Worm (Caenorhabditis elegans) whole organism, L4 larva: ENCODE measurements around the gene C16A3.5.
A peak's percentile ranks its signal among the peaks of the same experiment; 100 is the strongest.

Experiments used
- T20F7.1 ChIP-seq: fragments of 200-800 bp; sonication (Bioruptor generic); optimal IDR thresholded peaks from 2 replicates; lab custom pipeline; 2018; ENCODE audit warnings: mild to moderate bottlenecking, missing genetic modification characterization, missing compliant biosample characterization
- T26A8.4 ChIP-seq: fragments of 200-800 bp; sonication (Bioruptor generic); IDR thresholded peaks from 2 replicates; pipeline ENCODE4 v1.3.6; 2022; ENCODE audit warnings: missing genetic modification characterization, missing compliant biosample characterization
- Y48G9A.11 ChIP-seq: fragments of 200-800 bp; sonication (Bioruptor generic); IDR thresholded peaks from 2 replicates; pipeline ENCODE4 v1.3.6; 2022; ENCODE audit warnings: missing genetic modification reagents, missing genetic modification characterization, missing compliant biosample characterization
- Y5F2A.4 ChIP-seq: fragments of 200-800 bp; sonication (Bioruptor generic); optimal IDR thresholded peaks from 2 replicates; lab custom pipeline; 2018; ENCODE audit warnings: mild to moderate bottlenecking, missing genetic modification characterization, missing compliant biosample characterization
- aha-1 ChIP-seq: fragments of 150-350 bp; peaks from one replicate; lab custom pipeline; 2014; ENCODE audit warnings: missing biosample characterization, missing genetic modification characterization
- ama-1 ChIP-seq: fragments of 150-350 bp; optimal IDR thresholded peaks from 2 replicates; lab custom pipeline; 2014; ENCODE audit warnings: inconsistent platforms, mixed read lengths
- arid-1 ChIP-seq: fragments of 200-800 bp; sonication (Bioruptor generic); conservative IDR thresholded peaks from 2 replicates; pipeline ENCODE4 v1.3.6; 2022; ENCODE audit warnings: missing genetic modification reagents, missing genetic modification characterization, missing compliant biosample characterization
- daf-16 ChIP-seq, 3 experiments: sonication (generic microtip); optimal IDR thresholded peaks; 2 replicates each; lab custom pipeline; 2016 to 2017; ENCODE audit warnings: missing genetic modification characterization in 3 of 3, missing genetic modification reagents in 3 of 3, mild to moderate bottlenecking in 2 of 3, missing compliant biosample characterization in 2 of 3, missing biosample characterization in 1 of 3, moderate library complexity in 1 of 3
- daf-19 ChIP-seq: fragments of 200-800 bp; sonication (Bioruptor generic); conservative IDR thresholded peaks from 2 replicates; pipeline ENCODE4 v1.3.6; 2022; ENCODE audit warnings: missing genetic modification characterization, missing compliant biosample characterization
- dmd-8 ChIP-seq: fragments of 200-800 bp; sonication (Bioruptor generic); IDR thresholded peaks from 2 replicates; pipeline ENCODE4 v1.3.6; 2022; ENCODE audit warnings: missing genetic modification characterization, missing compliant biosample characterization
- dmd-9 ChIP-seq: fragments of 200-800 bp; sonication (Bioruptor generic); IDR thresholded peaks from 2 replicates; pipeline ENCODE4 v1.3.6; 2022; ENCODE audit warnings: missing genetic modification reagents, missing genetic modification characterization, missing compliant biosample characterization
- dve-1 ChIP-seq: sonication (generic microtip); optimal IDR thresholded peaks from 2 replicates; lab custom pipeline; 2017; ENCODE audit warnings: antibody characterized with exemption, mild to moderate bottlenecking, missing genetic modification characterization, missing compliant biosample characterization; ENCODE audit not compliant: insufficient read depth
- egl-43 ChIP-seq: fragments of 200-800 bp; sonication (Bioruptor generic); IDR thresholded peaks from 2 replicates; pipeline ENCODE4 v1.3.6; 2022; ENCODE audit warnings: missing genetic modification reagents, missing genetic modification characterization, missing compliant biosample characterization
- fkh-10 ChIP-seq: fragments of 150-350 bp; optimal IDR thresholded peaks from 2 replicates; lab custom pipeline; 2014; ENCODE audit warnings: missing biosample characterization, missing genetic modification reagents, missing genetic modification characterization
- hif-1 ChIP-seq, 2 experiments: sonication (generic microtip); optimal IDR thresholded peaks; 2 replicates each; lab custom pipeline; 2016 to 2017; ENCODE audit warnings: missing compliant biosample characterization in 2 of 2, missing genetic modification characterization in 2 of 2, missing genetic modification reagents in 2 of 2, missing genotype in 2 of 2, mild to moderate bottlenecking in 1 of 2
- hlh-11 ChIP-seq: fragments of 200-800 bp; sonication (Bioruptor generic); optimal IDR thresholded peaks from 2 replicates; lab custom pipeline; 2018; ENCODE audit warnings: mild to moderate bottlenecking, missing genetic modification characterization, missing compliant biosample characterization
- hlh-30 ChIP-seq: sonication (generic microtip); optimal IDR thresholded peaks from 2 replicates; lab custom pipeline; 2017; ENCODE audit warnings: antibody characterized with exemption, mild to moderate bottlenecking, missing genetic modification characterization, missing compliant biosample characterization; ENCODE audit not compliant: insufficient read depth
- hmg-1.1 ChIP-seq: fragments of 200-800 bp; sonication (Bioruptor generic); IDR thresholded peaks from 2 replicates; pipeline ENCODE4 v1.3.6; 2022; ENCODE audit warnings: missing genetic modification reagents, missing genetic modification characterization, missing compliant biosample characterization
- lin-1 ChIP-seq: fragments of 200-800 bp; sonication (Bioruptor generic); IDR thresholded peaks from 2 replicates; pipeline ENCODE4 v1.3.6; 2022; ENCODE audit warnings: missing genetic modification reagents, missing genetic modification characterization, missing compliant biosample characterization
- lin-38 ChIP-seq: fragments of 200-800 bp; sonication (Bioruptor generic); IDR thresholded peaks from 2 replicates; pipeline ENCODE4 v1.3.6; 2022; ENCODE audit warnings: missing genetic modification reagents, missing genetic modification characterization, missing compliant biosample characterization
- lin-39 ChIP-seq: fragments of 150-350 bp; optimal IDR thresholded peaks from 2 replicates; lab custom pipeline; 2014; ENCODE audit warnings: missing biosample characterization, missing genetic modification reagents, missing genetic modification characterization
- lsy-2 ChIP-seq, 2 experiments: fragments of 150-350 bp in 1 of 2; sonication (generic microtip) in 1 of 2; optimal IDR thresholded peaks; 2 replicates each; lab custom pipeline; 2014 to 2017; ENCODE audit warnings: missing biosample characterization in 2 of 2, missing genetic modification characterization in 2 of 2
- mdl-1 ChIP-seq, 2 experiments: fragments of 150-350 bp in 1 of 2; sonication (generic microtip) in 1 of 2; optimal IDR thresholded peaks; 2 replicates each; lab custom pipeline; 2014 to 2017; ENCODE audit warnings: missing biosample characterization in 2 of 2, missing genetic modification characterization in 2 of 2
- mep-1 ChIP-seq: fragments of 150-350 bp; sonication (generic microtip); optimal IDR thresholded peaks from 3 replicates; lab custom pipeline; 2014; ENCODE audit warnings: missing biosample characterization, missing genetic modification characterization
- mes-2 ChIP-seq: sonication (generic microtip); optimal IDR thresholded peaks from 2 replicates; lab custom pipeline; 2016; ENCODE audit warnings: missing genotype, mild to moderate bottlenecking, missing genetic modification characterization, missing compliant biosample characterization; ENCODE audit not compliant: poor library complexity, severe bottlenecking
- nhr-48 ChIP-seq: sonication (generic microtip); optimal IDR thresholded peaks from 2 replicates; lab custom pipeline; 2016; ENCODE audit warnings: mild to moderate bottlenecking, missing genetic modification characterization, missing compliant biosample characterization
- php-3 ChIP-seq: fragments of 200-800 bp; sonication (Bioruptor generic); IDR thresholded peaks from 2 replicates; pipeline ENCODE4 v1.3.6; 2022; ENCODE audit warnings: missing genetic modification reagents, missing genetic modification characterization, missing compliant biosample characterization
- saeg-2 ChIP-seq: fragments of 200-800 bp; sonication (Bioruptor generic); IDR thresholded peaks from 2 replicates; pipeline ENCODE4 v1.3.6; 2022; ENCODE audit warnings: missing genetic modification reagents, missing genetic modification characterization, missing compliant biosample characterization
- set-16 ChIP-seq: fragments of 200-800 bp; sonication (Bioruptor generic); IDR thresholded peaks from 2 replicates; pipeline ENCODE4 v1.3.6; 2022; ENCODE audit warnings: missing genetic modification reagents, missing genetic modification characterization, missing compliant biosample characterization
- spr-3 ChIP-seq: fragments of 200-800 bp; sonication (Bioruptor generic); optimal IDR thresholded peaks from 2 replicates; lab custom pipeline; 2018; ENCODE audit warnings: mild to moderate bottlenecking, missing genetic modification characterization, missing compliant biosample characterization
- tag-97 ChIP-seq: fragments of 200-800 bp; sonication (Bioruptor generic); IDR thresholded peaks from 2 replicates; pipeline ENCODE4 v1.3.6; 2022; ENCODE audit warnings: missing genetic modification characterization, missing compliant biosample characterization
- unc-39 ChIP-seq: sonication (generic microtip); optimal IDR thresholded peaks from 2 replicates; lab custom pipeline; 2017; ENCODE audit warnings: missing biosample characterization, missing genetic modification characterization
- unc-62 ChIP-seq, 3 experiments: fragments of 150-350 bp in 1 of 3; sonication (generic microtip); optimal IDR thresholded peaks in 2 of 3; peaks in 1 of 3; 1 replicate in 1 of 3; 2 replicates in 2 of 3; lab custom pipeline; 2014 to 2017; ENCODE audit warnings: missing biosample characterization in 3 of 3, missing genetic modification characterization in 3 of 3, missing genetic modification reagents in 3 of 3, missing genotype in 1 of 3
- zfp-2 ChIP-seq: sonication (generic microtip); optimal IDR thresholded peaks from 2 replicates; lab custom pipeline; 2016; ENCODE audit warnings: mild to moderate bottlenecking, missing genetic modification characterization, missing compliant biosample characterization

Gene C16A3.5

DNA sequence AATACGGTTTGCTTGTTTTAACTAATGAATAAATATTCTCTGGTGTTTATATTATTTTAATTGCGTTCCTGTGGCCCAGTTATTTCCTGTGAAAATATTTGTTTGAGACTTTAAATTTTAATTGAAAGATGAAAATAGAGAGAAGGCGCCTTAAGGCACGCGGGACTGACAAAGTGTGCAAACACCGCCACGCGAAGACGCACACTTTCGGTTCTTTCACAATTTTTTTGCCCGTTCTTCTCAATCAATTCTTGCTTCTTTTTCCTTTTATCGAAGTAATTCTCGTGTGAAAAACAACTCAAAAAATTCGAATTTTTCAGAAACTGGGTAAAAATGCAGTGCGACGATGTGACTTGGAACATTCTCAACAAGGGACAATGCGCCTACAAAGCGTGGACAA, 1.4 kb upstream of the C16A3.5 start, which contains the start of gene C16A3.6:
TSS of gene C16A3.6 (plus strand) at position 84 of the 400 bp plus-strand sequence.
- 0 out of 2 replicates have a peak, but pooled peaks have one; percentile 31 for TF ChIP-seq T26A8.4 (GFP tag; lab: Robert Waterston, UW)
- TF ChIP-seq daf-16 (GFP tag; optimal IDR thresholded peaks at IDR 0.05; lab: Kevin White, UChicago): no peak
- peak; percentile 15 for TF ChIP-seq daf-16 (tag; optimal IDR thresholded peaks at IDR 0.05; lab: Kevin White, UChicago)
- peak; percentile 1 for TF ChIP-seq aha-1
- TF ChIP-seq lin-1: no peak
- peak; percentile 66 for TF ChIP-seq lin-38 (GFP tag; lab: Robert Waterston, UW)
- no peak for TF ChIP-seq unc-39
- TF ChIP-seq spr-3 (GFP tag; lab: Kevin White, UChicago): no peak
- no peak for TF ChIP-seq hlh-11
- no peak for TF ChIP-seq T20F7.1
- no peak for TF ChIP-seq hif-1 (tag; optimal IDR thresholded peaks at IDR 0.05; lab: Kevin White, UChicago)
- peak; percentile 3 for TF ChIP-seq nhr-48 (tag; lab: Kevin White, UChicago)
- peak; percentile 22 for TF ChIP-seq mep-1
- TF ChIP-seq fkh-10 (GFP tag; lab: Kevin White, UChicago): no peak
- peak; percentile 54 for TF ChIP-seq hmg-1.1 (GFP tag; lab: Robert Waterston, UW)
- 0 out of 2 replicates have a peak, but pooled peaks have one; percentile 23 for TF ChIP-seq daf-19 (GFP tag; lab: Robert Waterston, UW)
- peak in 1 of 2 experiments; percentile 72 for TF ChIP-seq lsy-2 (tag; optimal IDR thresholded peaks at IDR 0.05; lab: Kevin White, UChicago)
- peak; percentile 75 for TF ChIP-seq hlh-30
- TF ChIP-seq mdl-1 (tag; optimal IDR thresholded peaks at IDR 0.05; lab: Kevin White, UChicago): peak in 1 of 2 experiments; percentile 26
- peak; percentile 32 for TF ChIP-seq ama-1 (lab: Kevin White, UChicago)
- TF ChIP-seq saeg-2: no peak
- peak; percentile 4 for TF ChIP-seq dve-1 (tag; lab: Kevin White, UChicago)
- TF ChIP-seq mes-2 (tag; lab: Kevin White, UChicago): peak; percentile 72
- TF ChIP-seq Y48G9A.11: no peak
- 0 out of 2 replicates have a peak, but pooled peaks have one; percentile 33 for TF ChIP-seq arid-1
- peak in 1 of 2 experiments; percentile 71 for TF ChIP-seq unc-62 (GFP tag; optimal IDR thresholded peaks at IDR 0.05 in 1 of 2; lab: Kevin White, UChicago)
- TF ChIP-seq unc-62 (tag; optimal IDR thresholded peaks at IDR 0.05; lab: Kevin White, UChicago): no peak

DNA sequence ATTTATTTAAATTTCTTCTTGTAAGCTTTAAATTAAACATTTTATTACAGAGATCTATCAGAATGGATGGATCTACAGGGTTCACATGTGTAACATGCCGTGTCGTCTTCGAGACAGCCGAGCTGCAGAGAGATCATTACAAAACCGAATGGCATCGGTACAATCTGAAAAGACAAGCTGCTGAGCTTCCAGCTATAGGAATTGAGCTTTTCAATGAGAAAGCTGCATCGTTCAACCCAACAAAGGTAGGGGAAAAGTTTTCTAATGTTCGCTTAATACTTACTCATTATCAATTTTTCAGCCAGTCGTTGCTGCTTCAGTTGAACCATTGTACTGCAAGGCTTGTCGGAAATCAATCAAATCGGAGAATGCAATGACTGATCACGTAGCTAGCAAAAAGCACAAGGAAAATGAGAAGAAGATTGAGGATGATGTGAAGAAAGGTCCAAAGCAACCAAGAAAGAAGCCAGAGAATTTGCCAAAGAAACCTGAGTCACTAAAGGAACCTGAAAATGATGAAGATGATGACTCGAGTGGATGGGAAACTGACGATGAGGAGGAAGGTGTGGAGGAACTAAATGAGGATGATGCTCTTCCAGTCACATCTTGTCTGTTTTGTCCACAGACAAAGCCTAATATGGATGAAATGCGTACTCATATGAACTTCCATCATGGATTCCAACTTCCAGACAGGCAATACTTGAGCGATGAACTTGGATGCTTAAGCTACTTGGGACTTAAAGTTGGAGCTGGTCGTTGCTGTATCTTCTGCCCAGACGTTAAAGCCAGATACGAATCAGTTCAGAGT, 1.2 kb downstream of the C16A3.5 start, which contains the start of gene znf-622:
TSS of gene znf-622 (plus strand) at position 51 of the 808 bp plus-strand sequence.
- TF ChIP-seq Y5F2A.4 (no peak), dmd-9 (GFP tag; lab: Robert Waterston, UW) (no peak), ama-1 (lab: Kevin White, UChicago) (peak; percentile 14), dmd-8 (GFP tag; lab: Robert Waterston, UW) (no peak), lin-39 (tag; lab: Kevin White, UChicago) (no peak), egl-43 (GFP tag; lab: Robert Waterston, UW) (no peak), hif-1 (tag; optimal IDR thresholded peaks at IDR 0.05; lab: Kevin White, UChicago) (no peak), daf-16 (GFP tag; optimal IDR thresholded peaks at IDR 0.05; lab: Kevin White, UChicago) (no peak), daf-16 (tag; optimal IDR thresholded peaks at IDR 0.05; lab: Kevin White, UChicago) (no peak), zfp-2 (tag; lab: Kevin White, UChicago) (no peak), set-16 (GFP tag; lab: Robert Waterston, UW) (no peak), php-3 (no peak), tag-97 (GFP tag; lab: Robert Waterston, UW) (no peak), unc-62 (GFP tag; optimal IDR thresholded peaks at IDR 0.05 in 1 of 2; lab: Kevin White, UChicago) (peak in 1 of 2 experiments; percentile 91), unc-62 (tag; optimal IDR thresholded peaks at IDR 0.05; lab: Kevin White, UChicago) (no peak)
- TF ChIP-seq, all 104 proteins: peak for 2
